Worm (Caenorhabditis elegans) whole organism, L3 larva: ENCODE measurements around the gene srlf-1.

Experiments used
- R02D3.7 ChIP-seq: fragments of 150-350 bp; optimal IDR thresholded peaks from 2 replicates; lab custom pipeline; 2014; ENCODE audit warnings: missing biosample characterization, missing genetic modification characterization
- aly-2 ChIP-seq: fragments of 150-350 bp; optimal IDR thresholded peaks from 2 replicates; lab custom pipeline; 2014; ENCODE audit warnings: missing biosample characterization, missing genetic modification characterization
- ama-1 ChIP-seq: fragments of 150-350 bp; optimal IDR thresholded peaks from 2 replicates; lab custom pipeline; 2018
- ceh-16 ChIP-seq: sonication (generic microtip); optimal IDR thresholded peaks from 2 replicates; lab custom pipeline; 2017; ENCODE audit warnings: missing biosample characterization, missing genetic modification characterization
- ceh-82 ChIP-seq: fragments of 150-350 bp; optimal IDR thresholded peaks from 2 replicates; lab custom pipeline; 2014; ENCODE audit warnings: missing biosample characterization, missing genetic modification characterization
- ceh-9 ChIP-seq: sonication (generic microtip); optimal IDR thresholded peaks from 2 replicates; lab custom pipeline; 2018; ENCODE audit warnings: missing biosample characterization, missing genetic modification characterization
- egl-27 ChIP-seq: sonication (generic microtip); optimal IDR thresholded peaks from 4 replicates; lab custom pipeline; 2017; ENCODE audit warnings: missing biosample characterization, missing genetic modification reagents, missing genetic modification characterization
- elt-2 ChIP-seq: sonication (generic microtip); optimal IDR thresholded peaks from 2 replicates; lab custom pipeline; 2016; ENCODE audit warnings: missing genetic modification reagents, mild to moderate bottlenecking, missing genetic modification characterization, missing compliant biosample characterization
- eor-1 ChIP-seq, 2 experiments: fragments of 150-350 bp; optimal IDR thresholded peaks; 2 replicates each; lab custom pipeline; 2014 to 2018; ENCODE audit warnings: missing biosample characterization in 2 of 2, missing genetic modification characterization in 2 of 2
- fkh-10 ChIP-seq: sonication (generic microtip); optimal IDR thresholded peaks from 2 replicates; lab custom pipeline; 2017; ENCODE audit warnings: missing biosample characterization, missing genetic modification reagents, missing genetic modification characterization
- fkh-2 ChIP-seq: fragments of 150-350 bp; optimal IDR thresholded peaks from 2 replicates; lab custom pipeline; 2014; ENCODE audit warnings: missing biosample characterization, missing genetic modification reagents, missing genetic modification characterization
- hmg-11 ChIP-seq: sonication (generic microtip); optimal IDR thresholded peaks from 2 replicates; lab custom pipeline; 2016; ENCODE audit warnings: missing genetic modification characterization, missing compliant biosample characterization
- jun-1 ChIP-seq: fragments of 150-350 bp; optimal IDR thresholded peaks from 2 replicates; lab custom pipeline; 2014; ENCODE audit warnings: missing biosample characterization, missing genetic modification reagents, missing genetic modification characterization
- lin-15B ChIP-seq: fragments of 150-350 bp; optimal IDR thresholded peaks from 2 replicates; lab custom pipeline; 2014; ENCODE audit warnings: missing biosample characterization, missing genetic modification characterization
- lin-39 ChIP-seq: fragments of 150-350 bp; optimal IDR thresholded peaks from 2 replicates; lab custom pipeline; 2018; ENCODE audit warnings: missing biosample characterization, missing genetic modification reagents, missing genetic modification characterization
- lsy-12 ChIP-seq: sonication (generic microtip); optimal IDR thresholded peaks from 2 replicates; lab custom pipeline; 2016; ENCODE audit warnings: mild to moderate bottlenecking, missing genetic modification characterization, missing compliant biosample characterization
- mdl-1 ChIP-seq: fragments of 150-350 bp; optimal IDR thresholded peaks from 2 replicates; lab custom pipeline; 2014; ENCODE audit warnings: missing biosample characterization, missing genetic modification characterization
- nfya-1 ChIP-seq: sonication (generic microtip); optimal IDR thresholded peaks from 2 replicates; lab custom pipeline; 2017; ENCODE audit warnings: missing genetic modification characterization, mild to moderate bottlenecking, missing compliant biosample characterization, antibody characterized with exemption, moderate library complexity; ENCODE audit not compliant: insufficient read depth
- nhr-11 ChIP-seq: fragments of 150-350 bp; optimal IDR thresholded peaks from 2 replicates; lab custom pipeline; 2014; ENCODE audit warnings: missing biosample characterization, missing genetic modification characterization
- nhr-12 ChIP-seq: fragments of 150-350 bp; optimal IDR thresholded peaks from 2 replicates; lab custom pipeline; 2014; ENCODE audit warnings: missing biosample characterization, missing genetic modification characterization
- nhr-23 ChIP-seq: fragments of 150-350 bp; optimal IDR thresholded peaks from 2 replicates; lab custom pipeline; 2014; ENCODE audit warnings: missing biosample characterization, missing genetic modification reagents, missing genetic modification characterization
- nhr-237 ChIP-seq: fragments of 150-350 bp; optimal IDR thresholded peaks from 2 replicates; lab custom pipeline; 2014; ENCODE audit warnings: missing biosample characterization, missing genetic modification characterization
- nhr-25 ChIP-seq: sonication (generic microtip); optimal IDR thresholded peaks from 2 replicates; lab custom pipeline; 2017; ENCODE audit warnings: missing biosample characterization, missing genetic modification characterization
- nhr-28 ChIP-seq: fragments of 150-350 bp; optimal IDR thresholded peaks from 2 replicates; lab custom pipeline; 2014; ENCODE audit warnings: missing biosample characterization, missing genetic modification characterization
- nhr-43 ChIP-seq: sonication (generic microtip); optimal IDR thresholded peaks from 2 replicates; lab custom pipeline; 2016; ENCODE audit warnings: mild to moderate bottlenecking, missing genetic modification characterization, missing compliant biosample characterization; ENCODE audit not compliant: poor library complexity, severe bottlenecking
- nhr-67 ChIP-seq: fragments of 150-350 bp; optimal IDR thresholded peaks from 2 replicates; lab custom pipeline; 2014; ENCODE audit warnings: missing biosample characterization, missing genetic modification characterization
- nhr-76 ChIP-seq: fragments of 150-350 bp; sonication (generic microtip); optimal IDR thresholded peaks from 5 replicates; lab custom pipeline; 2014; ENCODE audit warnings: missing biosample characterization, missing genetic modification characterization
- nhr-77 ChIP-seq: fragments of 150-350 bp; optimal IDR thresholded peaks from 2 replicates; lab custom pipeline; 2014; ENCODE audit warnings: missing biosample characterization, missing genetic modification characterization
- pha-4 ChIP-seq: fragments of 150-350 bp; optimal IDR thresholded peaks from 2 replicates; lab custom pipeline; 2014; ENCODE audit warnings: missing biosample characterization, missing genetic modification reagents, missing genetic modification characterization
- pqm-1 ChIP-seq: fragments of 150-350 bp; optimal IDR thresholded peaks from 2 replicates; lab custom pipeline; 2017; ENCODE audit warnings: missing biosample characterization, missing genetic modification characterization, inconsistent platforms
- sea-2 ChIP-seq: fragments of 150-350 bp; sonication (generic microtip); optimal IDR thresholded peaks from 4 replicates; lab custom pipeline; 2014; ENCODE audit warnings: missing biosample characterization, missing genetic modification reagents, missing genetic modification characterization
- skn-1 ChIP-seq: fragments of 150-350 bp; optimal IDR thresholded peaks from 2 replicates; lab custom pipeline; 2014; ENCODE audit warnings: missing biosample characterization, missing genetic modification characterization
- snpc-4 ChIP-seq: fragments of 150-350 bp; optimal IDR thresholded peaks from 2 replicates; lab custom pipeline; 2014; ENCODE audit warnings: missing biosample characterization, missing genetic modification characterization
- tbx-2 ChIP-seq: sonication (generic microtip); optimal IDR thresholded peaks from 2 replicates; lab custom pipeline; 2016; ENCODE audit warnings: mild to moderate bottlenecking, missing genetic modification characterization, missing compliant biosample characterization
- unc-62 ChIP-seq: fragments of 150-350 bp; sonication (generic microtip); optimal IDR thresholded peaks from 4 replicates; lab custom pipeline; 2014; ENCODE audit warnings: missing biosample characterization, missing genetic modification reagents, missing genetic modification characterization
- ztf-11 ChIP-seq: fragments of 150-350 bp; optimal IDR thresholded peaks from 2 replicates; lab custom pipeline; 2014; ENCODE audit warnings: missing biosample characterization, missing genetic modification characterization
- ztf-4 ChIP-seq: fragments of 150-350 bp; optimal IDR thresholded peaks from 2 replicates; lab custom pipeline; 2014; ENCODE audit warnings: missing biosample characterization, missing genetic modification characterization

srlf-1 gene

ce11 chrII:7769254-7769653, 21.1 kb upstream of the srlf-1 start:
- TF ChIP-seq ceh-16 = no peak
- TF ChIP-seq nhr-12 (tag; lab: Kevin White, UChicago) = no peak
- no peak for TF ChIP-seq pha-4 (tag; lab: Kevin White, UChicago)
- TF ChIP-seq skn-1 (tag; lab: Kevin White, UChicago) = no peak
- TF ChIP-seq nhr-237 = no peak
- TF ChIP-seq nhr-25 (tag; lab: Kevin White, UChicago) = no peak
- no peak for TF ChIP-seq hmg-11 (tag; lab: Kevin White, UChicago)
- no peak for TF ChIP-seq R02D3.7 (tag; lab: Kevin White, UChicago)
- no peak for TF ChIP-seq fkh-2 (tag; lab: Kevin White, UChicago)
- TF ChIP-seq mdl-1 = no peak
- TF ChIP-seq lsy-12 (tag; lab: Kevin White, UChicago) = no peak
- no peak for TF ChIP-seq egl-27 (tag; lab: Kevin White, UChicago)

ce11 chrII:7770253-7770652, 20.1 kb upstream of the srlf-1 start:
- TF ChIP-seq ama-1 (lab: Kevin White, UChicago) (no peak), hmg-11 (tag; lab: Kevin White, UChicago) (no peak), nhr-11 (tag; lab: Kevin White, UChicago) (no peak), nfya-1 (tag; lab: Kevin White, UChicago) (no peak), aly-2 (tag; lab: Kevin White, UChicago) (no peak), fkh-10 (GFP tag; lab: Kevin White, UChicago) (no peak), nhr-76 (tag; lab: Kevin White, UChicago) (no peak), ceh-82 (tag; lab: Kevin White, UChicago) (no peak), nhr-25 (tag; lab: Kevin White, UChicago) (no peak), sea-2 (no peak), jun-1 (tag; lab: Kevin White, UChicago) (no peak), nhr-77 (tag; lab: Kevin White, UChicago) (no peak), nhr-67 (no peak), pha-4 (tag; lab: Kevin White, UChicago) (no peak), nhr-43 (tag; lab: Kevin White, UChicago) (no peak), ceh-9 (tag; lab: Kevin White, UChicago) (no peak), elt-2 (no peak), eor-1 (tag; optimal IDR thresholded peaks at IDR 0.05; lab: Kevin White, UChicago) (no peak)

- no peak for TF ChIP-seq tbx-2 (tag; lab: Kevin White, UChicago)
- TF ChIP-seq nhr-77 (tag; lab: Kevin White, UChicago) = no peak
- TF ChIP-seq lin-15B (tag; lab: Kevin White, UChicago) = no peak
- no peak for TF ChIP-seq nhr-28 (tag; lab: Kevin White, UChicago)
- no peak for TF ChIP-seq egl-27 (tag; lab: Kevin White, UChicago)
- no peak for TF ChIP-seq ztf-4 (tag; lab: Kevin White, UChicago)
- TF ChIP-seq lin-39 (tag; lab: Kevin White, UChicago) = no peak
- no peak for TF ChIP-seq nhr-23 (tag; lab: Kevin White, UChicago)
- TF ChIP-seq unc-62 (GFP tag; lab: Kevin White, UChicago) = no peak
- no peak for TF ChIP-seq ceh-82 (tag; lab: Kevin White, UChicago)
Measured at ce11 chrII:7771917-7772316, 18.5 kb upstream of the srlf-1 start, which contains the start of gene C06A8.8. TSS of gene C06A8.8 (minus strand) at chrII:7772017.

- TF ChIP-seq nhr-28 (tag; lab: Kevin White, UChicago) = no peak
- TF ChIP-seq fkh-2 (tag; lab: Kevin White, UChicago) = no peak
- TF ChIP-seq lsy-12 (tag; lab: Kevin White, UChicago) = no peak
- no peak for TF ChIP-seq pha-4 (tag; lab: Kevin White, UChicago)
- TF ChIP-seq snpc-4 (tag; lab: Kevin White, UChicago) = no peak
- TF ChIP-seq ztf-11 (tag; lab: Kevin White, UChicago) = no peak
- TF ChIP-seq pqm-1 (tag; lab: Kevin White, UChicago) = no peak
- no peak for TF ChIP-seq nhr-43 (tag; lab: Kevin White, UChicago)
- TF ChIP-seq lin-15B (tag; lab: Kevin White, UChicago) = no peak
- no peak for TF ChIP-seq eor-1 (tag; optimal IDR thresholded peaks at IDR 0.05; lab: Kevin White, UChicago)
- no peak for TF ChIP-seq nhr-23 (tag; lab: Kevin White, UChicago)
- no peak for TF ChIP-seq nhr-11 (tag; lab: Kevin White, UChicago)
- no peak for TF ChIP-seq ceh-82 (tag; lab: Kevin White, UChicago)
- no peak for TF ChIP-seq hmg-11 (tag; lab: Kevin White, UChicago)
Measured at ce11 chrII:7772411-7772810, 18.0 kb upstream of the srlf-1 start, which contains the start of gene C06A8.6. TSS of gene C06A8.6 (plus strand) at chrII:7772499.
